Worm (Caenorhabditis elegans) whole organism, early embryonic: Measurements from ENCODE around the gene W03C9.8.

Source experiments
- ama-1 ChIP-seq: fragments of 150-350 bp; optimal IDR thresholded peaks from 2 replicates; lab custom pipeline; 2014
- ceh-13 ChIP-seq: fragments of 200-800 bp; sonication (Bioruptor generic); optimal IDR thresholded peaks from 2 replicates; lab custom pipeline; 2018; ENCODE audit warnings: mild to moderate bottlenecking, missing genetic modification characterization, missing compliant biosample characterization
- hmbx-1 ChIP-seq: sonication (generic microtip); optimal IDR thresholded peaks from 2 replicates; lab custom pipeline; 2016; ENCODE audit warnings: mild to moderate bottlenecking, missing genetic modification characterization, missing compliant biosample characterization
- pes-1 ChIP-seq: fragments of 200-800 bp; sonication (Bioruptor generic); IDR thresholded peaks from 2 replicates; pipeline ENCODE4 v1.3.6; 2022; ENCODE audit warnings: missing genetic modification reagents, missing genetic modification characterization, missing compliant biosample characterization
- tbx-11 ChIP-seq: fragments of 200-800 bp; sonication (Bioruptor generic); IDR thresholded peaks from 2 replicates; pipeline ENCODE4 v1.3.6; 2022; ENCODE audit warnings: missing genetic modification characterization, missing compliant biosample characterization

- TF ChIP-seq tbx-11 (GFP tag; lab: Robert Waterston, UW) (no peak), pes-1 (GFP tag; lab: Robert Waterston, UW) (no peak), ama-1 (lab: Kevin White, UChicago) (no peak), hmbx-1 (tag; lab: Kevin White, UChicago) (no peak), ceh-13 (GFP tag; lab: Kevin White, UChicago) (no peak)
These were observed 32.6 kb upstream of the W03C9.8 start, which contains the start of the genes vps-15 and hmg-12 for ce11 chrII:11915770-11916554.
